Worm (Caenorhabditis elegans) whole organism, L4 larva: Measurements from ENCODE around the gene ife-3.

Experiments used
- D1046.2 ChIP-seq: fragments of 200-800 bp; sonication (Bioruptor generic); IDR thresholded peaks from 2 replicates; pipeline ENCODE4 v1.3.6; 2022; ENCODE audit warnings: missing genetic modification characterization, missing compliant biosample characterization
- F10B5.3 ChIP-seq: sonication (generic microtip); optimal IDR thresholded peaks from 2 replicates; lab custom pipeline; 2016; ENCODE audit warnings: mild to moderate bottlenecking, missing genetic modification characterization, missing compliant biosample characterization
- F26F4.8 ChIP-seq: fragments of 200-800 bp; sonication (Bioruptor generic); conservative IDR thresholded peaks from 2 replicates; pipeline ENCODE4 v1.3.6; 2022; ENCODE audit warnings: missing genetic modification characterization, missing compliant biosample characterization
- F37D6.2 ChIP-seq: sonication (generic microtip); optimal IDR thresholded peaks from 2 replicates; lab custom pipeline; 2016; ENCODE audit warnings: mild to moderate bottlenecking, missing genetic modification characterization, missing compliant biosample characterization
- F44E2.7 ChIP-seq: fragments of 200-800 bp; sonication (Bioruptor generic); IDR thresholded peaks from 2 replicates; pipeline ENCODE4 v2.1.2; 2022; ENCODE audit warnings: missing genetic modification characterization, missing compliant biosample characterization
- R02D3.7 ChIP-seq: fragments of 150-350 bp; sonication (generic microtip); optimal IDR thresholded peaks from 3 replicates; lab custom pipeline; 2014; ENCODE audit warnings: missing biosample characterization, missing genetic modification characterization
- T26A8.4 ChIP-seq: fragments of 200-800 bp; sonication (Bioruptor generic); IDR thresholded peaks from 2 replicates; pipeline ENCODE4 v1.3.6; 2022; ENCODE audit warnings: missing genetic modification characterization, missing compliant biosample characterization
- Y105C5A.15 ChIP-seq: fragments of 200-800 bp; sonication (Bioruptor generic); IDR thresholded peaks from 2 replicates; pipeline ENCODE4 v1.3.6; 2022; ENCODE audit warnings: missing genetic modification characterization, missing compliant biosample characterization
- Y48G9A.11 ChIP-seq: fragments of 200-800 bp; sonication (Bioruptor generic); IDR thresholded peaks from 2 replicates; pipeline ENCODE4 v1.3.6; 2022; ENCODE audit warnings: missing genetic modification reagents, missing genetic modification characterization, missing compliant biosample characterization
- ama-1 ChIP-seq: fragments of 150-350 bp; optimal IDR thresholded peaks from 2 replicates; lab custom pipeline; 2014; ENCODE audit warnings: inconsistent platforms, mixed read lengths
- arid-1 ChIP-seq: fragments of 200-800 bp; sonication (Bioruptor generic); conservative IDR thresholded peaks from 2 replicates; pipeline ENCODE4 v1.3.6; 2022; ENCODE audit warnings: missing genetic modification reagents, missing genetic modification characterization, missing compliant biosample characterization
- attf-4 ChIP-seq: sonication (generic microtip); optimal IDR thresholded peaks from 3 replicates; lab custom pipeline; 2017; ENCODE audit warnings: missing biosample characterization, missing genetic modification characterization
- ceh-20 ChIP-seq: fragments of 200-800 bp; sonication (Bioruptor generic); IDR thresholded peaks from 2 replicates; pipeline ENCODE4 v1.3.6; 2022; ENCODE audit warnings: missing genetic modification reagents, missing genetic modification characterization, missing compliant biosample characterization
- ceh-28 ChIP-seq: fragments of 150-350 bp; optimal IDR thresholded peaks from 2 replicates; lab custom pipeline; 2014; ENCODE audit warnings: missing biosample characterization, missing genetic modification reagents, missing genetic modification characterization
- ces-1 ChIP-seq: fragments of 150-350 bp; sonication (generic microtip); optimal IDR thresholded peaks from 4 replicates; lab custom pipeline; 2014; ENCODE audit warnings: missing biosample characterization, missing genetic modification reagents, missing genetic modification characterization
- cey-2 ChIP-seq: sonication (generic microtip); optimal IDR thresholded peaks from 3 replicates; lab custom pipeline; 2017; ENCODE audit warnings: missing genetic modification characterization, mild to moderate bottlenecking, missing compliant biosample characterization, antibody characterized with exemption, borderline replicate concordance; ENCODE audit not compliant: insufficient read depth
- ctbp-1 ChIP-seq: fragments of 200-800 bp; sonication (Bioruptor generic); IDR thresholded peaks from 2 replicates; pipeline ENCODE4 v1.3.6; 2022; ENCODE audit warnings: missing genetic modification reagents, missing genetic modification characterization, missing compliant biosample characterization
- daf-12 ChIP-seq: fragments of 150-350 bp; optimal IDR thresholded peaks from 2 replicates; lab custom pipeline; 2014; ENCODE audit warnings: missing biosample characterization, missing genetic modification reagents, missing genetic modification characterization
- daf-16 ChIP-seq, 3 experiments: sonication (generic microtip); optimal IDR thresholded peaks; 2 replicates each; lab custom pipeline; 2016 to 2017; ENCODE audit warnings: missing genetic modification characterization in 3 of 3, missing genetic modification reagents in 3 of 3, mild to moderate bottlenecking in 2 of 3, missing compliant biosample characterization in 2 of 3, missing biosample characterization in 1 of 3, moderate library complexity in 1 of 3
- daf-19 ChIP-seq: fragments of 200-800 bp; sonication (Bioruptor generic); conservative IDR thresholded peaks from 2 replicates; pipeline ENCODE4 v1.3.6; 2022; ENCODE audit warnings: missing genetic modification characterization, missing compliant biosample characterization
- dmd-6 ChIP-seq: fragments of 200-800 bp; sonication (Bioruptor generic); IDR thresholded peaks from 2 replicates; pipeline ENCODE4 v1.3.6; 2022; ENCODE audit warnings: missing genetic modification reagents, missing genetic modification characterization, missing compliant biosample characterization
- dmd-9 ChIP-seq: fragments of 200-800 bp; sonication (Bioruptor generic); IDR thresholded peaks from 2 replicates; pipeline ENCODE4 v1.3.6; 2022; ENCODE audit warnings: missing genetic modification reagents, missing genetic modification characterization, missing compliant biosample characterization
- duxl-1 ChIP-seq: sonication (generic microtip); optimal IDR thresholded peaks from 2 replicates; lab custom pipeline; 2016; ENCODE audit warnings: mild to moderate bottlenecking, missing genetic modification characterization, moderate library complexity, missing compliant biosample characterization; ENCODE audit not compliant: poor library complexity
- dve-1 ChIP-seq: sonication (generic microtip); optimal IDR thresholded peaks from 2 replicates; lab custom pipeline; 2017; ENCODE audit warnings: antibody characterized with exemption, mild to moderate bottlenecking, missing genetic modification characterization, missing compliant biosample characterization; ENCODE audit not compliant: insufficient read depth
- egl-27 ChIP-seq: sonication (generic microtip); optimal IDR thresholded peaks from 3 replicates; lab custom pipeline; 2017; ENCODE audit warnings: missing biosample characterization, missing genetic modification reagents, missing genetic modification characterization
- fos-1 ChIP-seq: fragments of 150-350 bp; optimal IDR thresholded peaks from 2 replicates; lab custom pipeline; 2014; ENCODE audit warnings: missing biosample characterization, missing genetic modification characterization
- hlh-30 ChIP-seq: sonication (generic microtip); optimal IDR thresholded peaks from 2 replicates; lab custom pipeline; 2017; ENCODE audit warnings: antibody characterized with exemption, mild to moderate bottlenecking, missing genetic modification characterization, missing compliant biosample characterization; ENCODE audit not compliant: insufficient read depth
- lin-15B ChIP-seq: fragments of 150-350 bp; sonication (generic microtip); optimal IDR thresholded peaks from 3 replicates; lab custom pipeline; 2014; ENCODE audit warnings: missing biosample characterization, missing genetic modification characterization
- lin-38 ChIP-seq: fragments of 200-800 bp; sonication (Bioruptor generic); IDR thresholded peaks from 2 replicates; pipeline ENCODE4 v1.3.6; 2022; ENCODE audit warnings: missing genetic modification reagents, missing genetic modification characterization, missing compliant biosample characterization
- lin-39 ChIP-seq: fragments of 150-350 bp; optimal IDR thresholded peaks from 2 replicates; lab custom pipeline; 2014; ENCODE audit warnings: missing biosample characterization, missing genetic modification reagents, missing genetic modification characterization
- lir-3 ChIP-seq: sonication (generic microtip); optimal IDR thresholded peaks from 2 replicates; lab custom pipeline; 2016; ENCODE audit warnings: mild to moderate bottlenecking, missing genetic modification characterization, missing compliant biosample characterization
- mdl-1 ChIP-seq, 2 experiments: fragments of 150-350 bp in 1 of 2; sonication (generic microtip) in 1 of 2; optimal IDR thresholded peaks; 2 replicates each; lab custom pipeline; 2014 to 2017; ENCODE audit warnings: missing biosample characterization in 2 of 2, missing genetic modification characterization in 2 of 2
- mdt-29 ChIP-seq: fragments of 200-800 bp; sonication (Bioruptor generic); IDR thresholded peaks from 2 replicates; pipeline ENCODE4 v1.3.6; 2022; ENCODE audit warnings: missing genetic modification reagents, missing genetic modification characterization, missing compliant biosample characterization
- mxl-3 ChIP-seq: fragments of 200-800 bp; sonication (Bioruptor generic); optimal IDR thresholded peaks from 2 replicates; lab custom pipeline; 2018; ENCODE audit warnings: mild to moderate bottlenecking, missing genetic modification characterization, missing compliant biosample characterization
- nhr-10 ChIP-seq: fragments of 150-350 bp; optimal IDR thresholded peaks from 2 replicates; lab custom pipeline; 2014; ENCODE audit warnings: missing biosample characterization, missing genetic modification characterization
- nhr-25 ChIP-seq: sonication (generic microtip); optimal IDR thresholded peaks from 2 replicates; lab custom pipeline; 2017; ENCODE audit warnings: missing genetic modification characterization, mild to moderate bottlenecking, missing compliant biosample characterization, antibody characterized with exemption, moderate library complexity, borderline replicate concordance; ENCODE audit not compliant: insufficient read depth
- nhr-28 ChIP-seq: fragments of 150-350 bp; optimal IDR thresholded peaks from 2 replicates; lab custom pipeline; 2014; ENCODE audit warnings: missing biosample characterization, missing genetic modification characterization
- nhr-41 ChIP-seq: fragments of 200-800 bp; sonication (Bioruptor generic); IDR thresholded peaks from 2 replicates; pipeline ENCODE4 v1.3.6; 2022; ENCODE audit warnings: missing genetic modification reagents, missing genetic modification characterization, missing compliant biosample characterization
- nhr-42 ChIP-seq: fragments of 200-800 bp; sonication (Bioruptor generic); IDR thresholded peaks from 2 replicates; pipeline ENCODE4 v1.3.6; 2022; ENCODE audit warnings: missing genetic modification characterization, missing compliant biosample characterization
- nhr-48 ChIP-seq: sonication (generic microtip); optimal IDR thresholded peaks from 2 replicates; lab custom pipeline; 2016; ENCODE audit warnings: mild to moderate bottlenecking, missing genetic modification characterization, missing compliant biosample characterization
- nhr-76 ChIP-seq: fragments of 150-350 bp; optimal IDR thresholded peaks from 2 replicates; lab custom pipeline; 2014; ENCODE audit warnings: missing biosample characterization, missing genetic modification characterization
- saeg-2 ChIP-seq: fragments of 200-800 bp; sonication (Bioruptor generic); IDR thresholded peaks from 2 replicates; pipeline ENCODE4 v1.3.6; 2022; ENCODE audit warnings: missing genetic modification reagents, missing genetic modification characterization, missing compliant biosample characterization
- set-16 ChIP-seq: fragments of 200-800 bp; sonication (Bioruptor generic); IDR thresholded peaks from 2 replicates; pipeline ENCODE4 v1.3.6; 2022; ENCODE audit warnings: missing genetic modification reagents, missing genetic modification characterization, missing compliant biosample characterization
- skn-1 ChIP-seq: fragments of 150-350 bp; optimal IDR thresholded peaks from 2 replicates; lab custom pipeline; 2014; ENCODE audit warnings: missing biosample characterization, missing genetic modification characterization
- snpc-4 ChIP-seq: fragments of 150-350 bp; optimal IDR thresholded peaks from 2 replicates; lab custom pipeline; 2014; ENCODE audit warnings: missing biosample characterization, missing genetic modification characterization
- tag-97 ChIP-seq: fragments of 200-800 bp; sonication (Bioruptor generic); IDR thresholded peaks from 2 replicates; pipeline ENCODE4 v1.3.6; 2022; ENCODE audit warnings: missing genetic modification characterization, missing compliant biosample characterization
- zfp-2 ChIP-seq: sonication (generic microtip); optimal IDR thresholded peaks from 2 replicates; lab custom pipeline; 2016; ENCODE audit warnings: mild to moderate bottlenecking, missing genetic modification characterization, missing compliant biosample characterization
- zfp-3 ChIP-seq: fragments of 200-800 bp; sonication (Bioruptor generic); conservative IDR thresholded peaks from 2 replicates; pipeline ENCODE4 v1.3.6; 2022; ENCODE audit warnings: missing genetic modification reagents, missing genetic modification characterization, missing compliant biosample characterization
- zip-11 ChIP-seq: fragments of 200-800 bp; sonication (Bioruptor generic); IDR thresholded peaks from 2 replicates; pipeline ENCODE4 v1.3.6; 2022; ENCODE audit warnings: missing genetic modification characterization, missing compliant biosample characterization
- ztf-11 ChIP-seq: fragments of 150-350 bp; optimal IDR thresholded peaks from 2 replicates; lab custom pipeline; 2014; ENCODE audit warnings: missing biosample characterization, missing genetic modification characterization

ife-3 gene

ce11 chrV:8716-9246 lies 1.2 kb upstream of the ife-3 start, which contains the start of gene B0348.10 (continued):
- TF ChIP-seq lin-38, result peak; percentile 55
- no peak for TF ChIP-seq daf-16 (GFP tag; optimal IDR thresholded peaks at IDR 0.05; lab: Kevin White, UChicago)
- TF ChIP-seq daf-16 (tag; optimal IDR thresholded peaks at IDR 0.05; lab: Kevin White, UChicago), result peak; percentile 77
- no peak for TF ChIP-seq nhr-10
- no peak for TF ChIP-seq skn-1
- peak; percentile 57 for TF ChIP-seq F37D6.2
- no peak for TF ChIP-seq daf-12 (tag; lab: Kevin White, UChicago)
- TF ChIP-seq snpc-4, result no peak
- peak; percentile 66 for TF ChIP-seq nhr-28
- TF ChIP-seq ceh-28 (tag; lab: Kevin White, UChicago), result peak; percentile 49
- peak; percentile 48; the same call in 1 of the 2 replicates for TF ChIP-seq T26A8.4 (GFP tag; lab: Robert Waterston, UW)
- TF ChIP-seq tag-97, result no peak
- TF ChIP-seq dmd-9, result no peak
- 0 out of 2 replicates have a peak, but pooled peaks have one; percentile 33 for TF ChIP-seq arid-1
- TF ChIP-seq D1046.2 (GFP tag; lab: Robert Waterston, UW), result no peak
- TF ChIP-seq cey-2, result no peak
- TF ChIP-seq mdl-1 (tag; optimal IDR thresholded peaks at IDR 0.05; lab: Kevin White, UChicago), result peak; percentile 6 to 11
- peak; percentile 4 for TF ChIP-seq lir-3 (tag; lab: Kevin White, UChicago)
- no peak for TF ChIP-seq ces-1 (GFP tag; lab: Kevin White, UChicago)
- no peak for TF ChIP-seq mdt-29 (GFP tag; lab: Robert Waterston, UW)
- TF ChIP-seq attf-4 (tag; lab: Kevin White, UChicago), result no peak
- no peak for TF ChIP-seq daf-19
- TF ChIP-seq nhr-41 (GFP tag; lab: Robert Waterston, UW), result no peak
- TF ChIP-seq ctbp-1 (GFP tag; lab: Robert Waterston, UW), result peak; percentile 77
- no peak for TF ChIP-seq F26F4.8 (GFP tag; lab: Robert Waterston, UW)
- peak; percentile 81 for TF ChIP-seq hlh-30 (tag; lab: Kevin White, UChicago)
- no peak for TF ChIP-seq lin-39
- no peak for TF ChIP-seq nhr-25 (tag; lab: Kevin White, UChicago)
- TF ChIP-seq nhr-42 (GFP tag; lab: Robert Waterston, UW), result no peak
- no peak for TF ChIP-seq F10B5.3 (tag; lab: Kevin White, UChicago)
- TF ChIP-seq zfp-2 (tag; lab: Kevin White, UChicago), result no peak
- TF ChIP-seq dmd-6, result peak; percentile 66
- TF ChIP-seq mxl-3 (GFP tag; lab: Kevin White, UChicago), result peak; percentile 82
- peak; percentile 55 for TF ChIP-seq dve-1
- no peak for TF ChIP-seq R02D3.7 (tag; lab: Kevin White, UChicago)
- TF ChIP-seq ztf-11 (tag; lab: Kevin White, UChicago), result no peak
- peak; percentile 87 for TF ChIP-seq ama-1 (lab: Kevin White, UChicago)
- no peak for TF ChIP-seq F44E2.7 (GFP tag; lab: Robert Waterston, UW)
- no peak for TF ChIP-seq fos-1 (tag; lab: Kevin White, UChicago)
- TF ChIP-seq saeg-2 (GFP tag; lab: Robert Waterston, UW), result no peak
- no peak for TF ChIP-seq zip-11 (GFP tag; lab: Robert Waterston, UW)
- TF ChIP-seq nhr-76 (tag; lab: Kevin White, UChicago), result no peak
- peak; percentile 64 for TF ChIP-seq nhr-48 (tag; lab: Kevin White, UChicago)
- no peak for TF ChIP-seq egl-27 (tag; lab: Kevin White, UChicago)
- TF ChIP-seq zfp-3 (GFP tag; lab: Robert Waterston, UW), result no peak
- TF ChIP-seq lin-15B (tag; lab: Kevin White, UChicago), result no peak
- TF ChIP-seq Y105C5A.15 (GFP tag; lab: Robert Waterston, UW), result no peak
- TF ChIP-seq duxl-1 (tag; lab: Kevin White, UChicago), result peak; percentile 7
- TF ChIP-seq set-16 (GFP tag; lab: Robert Waterston, UW), result peak; percentile 97
- TF ChIP-seq ceh-20, result 0 out of 2 replicates have a peak, but pooled peaks have one; percentile 22
- TF ChIP-seq Y48G9A.11, result no peak
